Fruit fly (Drosophila melanogaster) whole organism, embryonic: ENCODE results near the gene CG17032.

ENCODE experiments used
- CG10209 ChIP-seq: fragments of 200-800 bp; sonication (Bioruptor generic); optimal IDR thresholded peaks from 3 replicates; lab custom pipeline; 2017; ENCODE audit warnings: missing biosample characterization, mild to moderate bottlenecking, missing genetic modification characterization, missing genetic modification reagents
- CG11093 ChIP-seq: fragments of 200-800 bp; sonication (Bioruptor generic); IDR thresholded peaks from 3 replicates; pipeline ENCODE4 v1.3.6; 2022; ENCODE audit warnings: missing biosample characterization, missing genetic modification characterization
- CG12769 ChIP-seq: fragments of 200-800 bp; sonication (Bioruptor generic); optimal IDR thresholded peaks from 2 replicates; lab custom pipeline; 2019; ENCODE audit warnings: missing biosample characterization, mild to moderate bottlenecking, missing genetic modification characterization, moderate library complexity
- CG12942 ChIP-seq: fragments of 200-800 bp; sonication (Bioruptor generic); optimal IDR thresholded peaks from 3 replicates; lab custom pipeline; 2016; ENCODE audit warnings: missing biosample characterization, missing genetic modification characterization
- CG14014 ChIP-seq: fragments of 200-800 bp; sonication (Bioruptor generic); IDR thresholded peaks from 2 replicates; pipeline ENCODE4 v1.3.6; 2022; ENCODE audit warnings: missing biosample characterization, missing genetic modification characterization
- CG14667 ChIP-seq: fragments of 200-800 bp; sonication (Bioruptor generic); IDR thresholded peaks from 2 replicates; pipeline ENCODE4 v1.3.6; 2022; ENCODE audit warnings: missing biosample characterization, missing genetic modification characterization
- CG15269 ChIP-seq: fragments of 200-800 bp; sonication (Bioruptor generic); optimal IDR thresholded peaks from 2 replicates; lab custom pipeline; 2018; ENCODE audit warnings: missing biosample characterization, mild to moderate bottlenecking, missing genetic modification characterization, moderate library complexity
- CG1529 ChIP-seq: fragments of 200-800 bp; sonication (Bioruptor generic); optimal IDR thresholded peaks from 3 replicates; lab custom pipeline; 2018; ENCODE audit warnings: missing biosample characterization, missing genetic modification characterization
- CG15601 ChIP-seq: fragments of 200-800 bp; sonication (Bioruptor generic); optimal IDR thresholded peaks from 3 replicates; lab custom pipeline; 2019; ENCODE audit warnings: missing biosample characterization, mild to moderate bottlenecking, missing genetic modification characterization, moderate library complexity
- CG17328 ChIP-seq: fragments of 200-800 bp; sonication (Bioruptor generic); IDR thresholded peaks from 2 replicates; pipeline ENCODE4 v1.3.6; 2022; ENCODE audit warnings: missing biosample characterization, missing genetic modification characterization
- CG17829 ChIP-seq: fragments of 200-800 bp; optimal IDR thresholded peaks from 2 replicates; lab custom pipeline; 2019; ENCODE audit warnings: missing biosample characterization, mild to moderate bottlenecking, missing genetic modification characterization, moderate library complexity
- CG18764 ChIP-seq: fragments of 200-800 bp; sonication (Bioruptor generic); optimal IDR thresholded peaks from 3 replicates; lab custom pipeline; 2016; ENCODE audit warnings: missing biosample characterization, missing genetic modification characterization
- CG33213 ChIP-seq: fragments of 200-800 bp; sonication (Bioruptor generic); optimal IDR thresholded peaks from 3 replicates; lab custom pipeline; 2016; ENCODE audit warnings: missing biosample characterization, missing genetic modification characterization
- CG3726 ChIP-seq: fragments of 200-800 bp; sonication (Bioruptor generic); IDR thresholded peaks from 3 replicates; pipeline ENCODE4, ENCODE4 v1.3.6; 2022; ENCODE audit warnings: missing biosample characterization, missing genetic modification characterization
- CG6813 ChIP-seq: fragments of 200-800 bp; sonication (Bioruptor generic); optimal IDR thresholded peaks from 2 replicates; lab custom pipeline; 2017; ENCODE audit warnings: missing biosample characterization, missing genetic modification characterization, mild to moderate bottlenecking, moderate library complexity, missing genetic modification reagents
- CG7556 ChIP-seq: fragments of 200-800 bp; sonication (Bioruptor generic); optimal IDR thresholded peaks from 2 replicates; lab custom pipeline; 2017; ENCODE audit warnings: missing biosample characterization, mild to moderate bottlenecking, missing genetic modification characterization
- CG8281 ChIP-seq: fragments of 200-800 bp; sonication (Bioruptor generic); optimal IDR thresholded peaks from 2 replicates; lab custom pipeline; 2018; ENCODE audit warnings: missing biosample characterization, mild to moderate bottlenecking, missing genetic modification characterization, moderate library complexity
- CG8290 ChIP-seq, 3 experiments: fragments of 200-800 bp; sonication (Bioruptor generic); optimal IDR thresholded peaks; 2 replicates each; lab custom pipeline; 2016 to 2019; ENCODE audit warnings: missing biosample characterization in 3 of 3, missing genetic modification characterization in 3 of 3, mild to moderate bottlenecking in 2 of 3, moderate library complexity in 1 of 3
- CG8765 ChIP-seq: fragments of 200-800 bp; sonication (Bioruptor generic); IDR thresholded peaks from 2 replicates; pipeline ENCODE4 v1.3.6; 2022; ENCODE audit warnings: missing biosample characterization, missing genetic modification characterization
- CG9817 ChIP-seq: fragments of 200-800 bp; sonication (Bioruptor generic); optimal IDR thresholded peaks from 2 replicates; lab custom pipeline; 2018; ENCODE audit warnings: missing biosample characterization, mild to moderate bottlenecking, missing genetic modification characterization, moderate library complexity
- E2f2 ChIP-seq: fragments of 200-800 bp; sonication (Bioruptor generic); IDR thresholded peaks from 2 replicates; pipeline ENCODE4 v1.3.6; 2022; ENCODE audit warnings: missing biosample characterization, missing genetic modification characterization
- Ets65A ChIP-seq: fragments of 200-800 bp; sonication (Bioruptor generic); peaks from one replicate; lab custom pipeline; 2016; ENCODE audit warnings: missing biosample characterization, missing genetic modification characterization
- Hsf ChIP-seq: fragments of 200-800 bp; sonication (Bioruptor generic); optimal IDR thresholded peaks from 3 replicates; lab custom pipeline; 2016; ENCODE audit warnings: missing biosample characterization, missing genetic modification characterization
- Lhr ChIP-seq: fragments of 200-800 bp; sonication (Bioruptor generic); optimal IDR thresholded peaks from 3 replicates; lab custom pipeline; 2017; ENCODE audit warnings: mild to moderate bottlenecking, missing biosample characterization, missing genetic modification reagents, missing genetic modification characterization
- Med ChIP-seq: fragments of 200-800 bp; sonication (Bioruptor generic); peaks from one replicate; lab custom pipeline; 2016; ENCODE audit warnings: missing biosample characterization, missing genetic modification characterization, mild to moderate bottlenecking, inconsistent platforms, moderate library complexity
- Meics ChIP-seq: fragments of 200-800 bp; sonication (Bioruptor generic); optimal IDR thresholded peaks from 2 replicates; lab custom pipeline; 2017; ENCODE audit warnings: missing biosample characterization, mild to moderate bottlenecking, missing genetic modification characterization
- Mes4 ChIP-seq: fragments of 200-800 bp; sonication (Bioruptor generic); optimal IDR thresholded peaks from 2 replicates; lab custom pipeline; 2016; ENCODE audit warnings: missing biosample characterization, missing genetic modification characterization
- Mrtf ChIP-seq: fragments of 200-800 bp; sonication (Bioruptor generic); IDR thresholded peaks from 3 replicates; pipeline ENCODE4 v1.3.6; 2022; ENCODE audit warnings: missing biosample characterization, missing genetic modification characterization
- Nf-YC ChIP-seq: fragments of 200-800 bp; optimal IDR thresholded peaks from 3 replicates; lab custom pipeline; 2019; ENCODE audit warnings: missing biosample characterization, mild to moderate bottlenecking, missing genetic modification characterization, moderate library complexity
- Sox102F ChIP-seq: fragments of 200-800 bp; sonication (Bioruptor generic); optimal IDR thresholded peaks from 2 replicates; lab custom pipeline; 2018; ENCODE audit warnings: missing biosample characterization, mild to moderate bottlenecking, missing genetic modification characterization, moderate library complexity
- ab ChIP-seq: fragments of 200-800 bp; sonication (Bioruptor generic); optimal IDR thresholded peaks from 2 replicates; lab custom pipeline; 2016; ENCODE audit warnings: missing biosample characterization, missing genetic modification characterization
- al ChIP-seq: fragments of 200-800 bp; sonication (Bioruptor generic); IDR thresholded peaks from 2 replicates; pipeline ENCODE4 v1.3.6; 2022; ENCODE audit warnings: missing biosample characterization, missing genetic modification characterization
- chn ChIP-seq: fragments of 200-800 bp; sonication (Bioruptor generic); optimal IDR thresholded peaks from 2 replicates; lab custom pipeline; 2016; ENCODE audit warnings: missing biosample characterization, missing genetic modification characterization
- ci ChIP-seq: fragments of 200-800 bp; sonication (Bioruptor generic); IDR thresholded peaks from 3 replicates; pipeline ENCODE4 v1.3.6; 2022; ENCODE audit warnings: missing biosample characterization, missing genetic modification characterization
- cwo ChIP-seq: fragments of 200-800 bp; sonication (Bioruptor generic); optimal IDR thresholded peaks from 3 replicates; lab custom pipeline; 2017; ENCODE audit warnings: missing biosample characterization, missing genetic modification characterization, mild to moderate bottlenecking, moderate library complexity, missing genetic modification reagents
- dmrt11E ChIP-seq: fragments of 200-800 bp; sonication (Bioruptor generic); optimal IDR thresholded peaks from 3 replicates; lab custom pipeline; 2018; ENCODE audit warnings: missing biosample characterization, mild to moderate bottlenecking, missing genetic modification characterization, moderate library complexity
- dmrt99B ChIP-seq: fragments of 200-800 bp; sonication (Bioruptor generic); optimal IDR thresholded peaks from 2 replicates; lab custom pipeline; 2018; ENCODE audit warnings: missing biosample characterization, mild to moderate bottlenecking, missing genetic modification characterization, moderate library complexity
- ems ChIP-seq: fragments of 200-800 bp; sonication (Bioruptor generic); optimal IDR thresholded peaks from 3 replicates; lab custom pipeline; 2016; ENCODE audit warnings: missing biosample characterization, missing genetic modification characterization
- gcm ChIP-seq: fragments of 200-800 bp; sonication (Bioruptor generic); optimal IDR thresholded peaks from 2 replicates; lab custom pipeline; 2019; ENCODE audit warnings: missing biosample characterization, mild to moderate bottlenecking, missing genetic modification characterization, moderate library complexity
- her ChIP-seq: fragments of 200-800 bp; sonication (Bioruptor generic); optimal IDR thresholded peaks from 2 replicates; lab custom pipeline; 2016; ENCODE audit warnings: missing biosample characterization, missing genetic modification characterization
- otp ChIP-seq: fragments of 200-800 bp; sonication (Bioruptor generic); IDR thresholded peaks from 3 replicates; pipeline ENCODE4, ENCODE4 v1.3.6; 2022; ENCODE audit warnings: missing biosample characterization, missing genetic modification characterization
- peb ChIP-seq: fragments of 200-800 bp; sonication (Bioruptor generic); IDR thresholded peaks from 2 replicates; pipeline ENCODE4 v1.3.6; 2022; ENCODE audit warnings: missing biosample characterization, missing genetic modification characterization
- pnt ChIP-seq: fragments of 200-800 bp; sonication (Bioruptor generic); optimal IDR thresholded peaks from 3 replicates; lab custom pipeline; 2016; ENCODE audit warnings: missing biosample characterization, missing genetic modification characterization
- prd ChIP-seq, 3 experiments: fragments of >200 bp in 2 of 3; fragments of 200-800 bp in 1 of 3; sonication (Bioruptor generic) in 1 of 3; optimal IDR thresholded peaks in 2 of 3; IDR thresholded peaks in 1 of 3; 2 replicates in 2 of 3; 3 replicates in 1 of 3; pipeline versions ENCODE4 v1.3.6 to Lab custom; 2017 to 2022; ENCODE audit warnings: missing biosample characterization in 1 of 3, missing genetic modification characterization in 1 of 3
- psq ChIP-seq: fragments of 200-800 bp; sonication (Bioruptor generic); optimal IDR thresholded peaks from 2 replicates; lab custom pipeline; 2017; ENCODE audit warnings: missing biosample characterization, missing genetic modification characterization
- rib ChIP-seq: fragments of 200-800 bp; sonication (Bioruptor generic); IDR thresholded peaks from 2 replicates; pipeline ENCODE4 v1.3.6; 2022; ENCODE audit warnings: missing biosample characterization, missing genetic modification characterization
- salm ChIP-seq: fragments of 200-800 bp; sonication (Bioruptor generic); optimal IDR thresholded peaks from 2 replicates; lab custom pipeline; 2018; ENCODE audit warnings: missing biosample characterization, mild to moderate bottlenecking, missing genetic modification characterization
- sens-2 ChIP-seq: fragments of 200-800 bp; sonication (Bioruptor generic); IDR thresholded peaks from 2 replicates; pipeline ENCODE4 v1.3.6; 2022; ENCODE audit warnings: missing biosample characterization, missing genetic modification characterization
- slp2 ChIP-seq: fragments of 200-800 bp; sonication (Bioruptor generic); optimal IDR thresholded peaks from 2 replicates; lab custom pipeline; 2016; ENCODE audit warnings: missing biosample characterization, missing genetic modification characterization
- zfh1 ChIP-seq: fragments of 200-800 bp; sonication (Bioruptor generic); IDR thresholded peaks from 3 replicates; pipeline ENCODE4 v1.3.6; 2022; ENCODE audit warnings: missing biosample characterization, missing genetic modification characterization

Gene CG17032

DNA sequence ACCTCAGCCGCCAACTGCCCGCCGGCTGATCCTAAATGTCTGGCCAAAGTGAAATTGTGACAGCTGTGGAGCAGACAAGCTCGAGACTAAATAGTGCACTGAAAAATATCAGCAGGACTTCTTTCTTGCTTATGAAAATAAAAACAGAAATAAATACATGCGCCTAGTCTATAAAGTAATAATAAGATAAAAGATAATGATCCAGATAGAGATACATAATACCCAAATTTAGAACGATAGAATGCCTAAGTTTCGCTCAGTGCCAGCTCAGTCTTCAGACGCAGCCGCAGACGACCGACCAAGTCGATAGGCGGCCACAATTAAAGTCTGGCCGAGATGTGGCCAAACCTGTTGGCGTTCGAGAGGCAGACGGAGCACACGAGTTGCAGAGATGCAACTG, 17.8 kb upstream of the CG17032 start (continued):
- TF ChIP-seq Ets65A (GFP tag; lab: Kevin White, UChicago): peak; percentile 94
- peak; percentile 39; the same call in 1 of the 2 replicates for TF ChIP-seq peb (GFP tag; lab: Robert Waterston, UW)
- peak; percentile 91 for TF ChIP-seq Sox102F (GFP tag; lab: Kevin White, UChicago)
- TF ChIP-seq CG8281 (tag; lab: Kevin White, UChicago): no peak
- 0 out of 2 replicates have a peak, but pooled peaks have one; percentile 19 for TF ChIP-seq al (GFP tag; lab: Robert Waterston, UW)
- peak; percentile 35 for TF ChIP-seq Mes4 (GFP tag; lab: Kevin White, UChicago)
- TF ChIP-seq CG11093 (GFP tag; lab: Robert Waterston, UW): peak; percentile 55; the same call in 2 of the 3 replicates
- peak; percentile 7 for TF ChIP-seq pnt (GFP tag; lab: Kevin White, UChicago)
- no peak for TF ChIP-seq prd (optimal IDR thresholded peaks at IDR 0.05; lab: Kevin White, UChicago)
- peak; percentile 77; the same call in 2 of the 3 replicates for TF ChIP-seq prd (GFP tag; IDR thresholded peaks at IDR 0.05; lab: Robert Waterston, UW)
- TF ChIP-seq dmrt11E (tag; lab: Kevin White, UChicago): no peak
- TF ChIP-seq ab: no peak
- TF ChIP-seq CG6813 (GFP tag; lab: Kevin White, UChicago): no peak
- peak; percentile 49; the same call in 1 of the 2 replicates for TF ChIP-seq CG14014 (GFP tag; lab: Robert Waterston, UW)
- TF ChIP-seq CG18764: peak; percentile 35
- peak; percentile 40; the same call in 1 of the 2 replicates for TF ChIP-seq E2f2 (GFP tag; lab: Robert Waterston, UW)
- peak; percentile 16 for TF ChIP-seq CG7556 (GFP tag; lab: Kevin White, UChicago)
- TF ChIP-seq CG17328 (GFP tag; lab: Robert Waterston, UW): peak; percentile 80
- no peak for TF ChIP-seq her (GFP tag; lab: Kevin White, UChicago)
- no peak for TF ChIP-seq psq (GFP tag; lab: Kevin White, UChicago)
- peak; percentile 26 for TF ChIP-seq slp2 (GFP tag; lab: Kevin White, UChicago)
- peak; percentile 24; the same call in 1 of the 2 replicates for TF ChIP-seq CG14667 (GFP tag; lab: Robert Waterston, UW)
- peak; percentile 57 for TF ChIP-seq CG17829 (tag; lab: Kevin White, UChicago)
- no peak for TF ChIP-seq CG8765
- TF ChIP-seq zfh1 (GFP tag; lab: Robert Waterston, UW): peak; percentile 77; the same call in 2 of the 3 replicates
- TF ChIP-seq CG12769 (tag; lab: Kevin White, UChicago): peak; percentile 8
- TF ChIP-seq CG9817 (tag; lab: Kevin White, UChicago): peak; percentile 43
- TF ChIP-seq CG15269 (tag; lab: Kevin White, UChicago): peak; percentile 66
- TF ChIP-seq Med (GFP tag; lab: Kevin White, UChicago): peak; percentile 88
- peak; percentile 52 for TF ChIP-seq ems (GFP tag; lab: Kevin White, UChicago)
- TF ChIP-seq CG12942 (GFP tag; lab: Kevin White, UChicago): peak; percentile 12
- TF ChIP-seq sens-2: peak; percentile 61
- peak; percentile 69; the same call in 1 of the 3 replicates for TF ChIP-seq otp
- peak; percentile 56 for TF ChIP-seq Hsf (GFP tag; lab: Kevin White, UChicago)
- peak; percentile 65 for TF ChIP-seq CG1529 (GFP tag; lab: Kevin White, UChicago)
- peak; percentile 50; the same call in 1 of the 3 replicates for TF ChIP-seq Mrtf (GFP tag; lab: Robert Waterston, UW)
- peak; percentile 64 for TF ChIP-seq dmrt99B (tag; lab: Kevin White, UChicago)
- peak; percentile 47 for TF ChIP-seq CG15601
- peak; percentile 35 for TF ChIP-seq Lhr (GFP tag; lab: Kevin White, UChicago)
- TF ChIP-seq rib (GFP tag; lab: Robert Waterston, UW): no peak
- TF ChIP-seq gcm (GFP tag; lab: Kevin White, UChicago): peak; percentile 49
- TF ChIP-seq CG8290 (GFP tag; optimal IDR thresholded peaks at IDR 0.05; lab: Kevin White, UChicago): no peak
- TF ChIP-seq CG8290 (tag; optimal IDR thresholded peaks at IDR 0.05; lab: Kevin White, UChicago): no peak
- peak; percentile 5 for TF ChIP-seq Nf-YC (tag; lab: Kevin White, UChicago)
- TF ChIP-seq salm: peak; percentile 0
- TF ChIP-seq Meics (GFP tag; lab: Kevin White, UChicago): peak; percentile 0
- peak; percentile 93 for TF ChIP-seq ci (GFP tag; lab: Robert Waterston, UW)
- TF ChIP-seq CG33213 (GFP tag; lab: Kevin White, UChicago): peak; percentile 17
- peak; percentile 6 for TF ChIP-seq cwo (GFP tag; lab: Kevin White, UChicago)
- TF ChIP-seq CG10209 (GFP tag; lab: Kevin White, UChicago): peak; percentile 47
- TF ChIP-seq CG3726 (GFP tag; lab: Robert Waterston, UW): peak; percentile 62; the same call in 2 of the 3 replicates
- peak; percentile 38 for TF ChIP-seq chn (GFP tag; lab: Kevin White, UChicago)
